Fruit fly (Drosophila melanogaster): ENCODE data around the gene CG7110.

The CG7110 gene

dm6 chr2L:13378488-13378964, 20.3 kb upstream of the CG7110 start, which contains the start of the genes CG9302 and beta'COP (continued):
- peak; percentile 75 for TF ChIP-seq kay (GFP tag; optimal IDR thresholded peaks at IDR 0.05)
- peak; percentile 52 for TF ChIP-seq Xrp1 (GFP tag; IDR thresholded peaks at IDR 0.05)
- no peak for TF ChIP-seq sqz (GFP tag; optimal IDR thresholded peaks at IDR 0.05)
- peak; percentile 88 for TF ChIP-seq CoRest (tag; optimal IDR thresholded peaks at IDR 0.05)
- TF ChIP-seq CG6765 (GFP tag; optimal IDR thresholded peaks at IDR 0.05): no peak
- no peak for TF ChIP-seq pnt (GFP tag; optimal IDR thresholded peaks at IDR 0.05)
- TF ChIP-seq CG10366 (GFP tag; IDR thresholded peaks at IDR 0.05): peak; percentile 41; the same call in 1 of the 2 replicates
- peak; percentile 73; the same call in 1 of the 2 replicates for TF ChIP-seq klu (GFP tag; IDR thresholded peaks at IDR 0.05)
- TF ChIP-seq CG15601 (tag; optimal IDR thresholded peaks at IDR 0.05): peak; percentile 68
- TF ChIP-seq abd-A (tag; optimal IDR thresholded peaks at IDR 0.05): no peak
- TF ChIP-seq nom (GFP tag; optimal IDR thresholded peaks at IDR 0.05): no peak
- peak; percentile 80 for TF ChIP-seq bcd (GFP tag; optimal IDR thresholded peaks at IDR 0.05)
- no peak for TF ChIP-seq Myb (GFP tag; optimal IDR thresholded peaks at IDR 0.05)
- TF ChIP-seq CG12155 (GFP tag; optimal IDR thresholded peaks at IDR 0.05): peak; percentile 77
- TF ChIP-seq az2 (GFP tag; optimal IDR thresholded peaks at IDR 0.05): peak; percentile 71
- TF ChIP-seq unc-4 (GFP tag; IDR thresholded peaks at IDR 0.05; ENCODE audit: partially characterized antibody): peak; percentile 71
- no peak for TF ChIP-seq D (optimal IDR thresholded peaks at IDR 0.05)
- TF ChIP-seq D (GFP tag; optimal IDR thresholded peaks at IDR 0.05): peak; percentile 32
- TF ChIP-seq MBD-R2 (GFP tag; IDR thresholded peaks at IDR 0.05): peak; percentile 66
- no peak for TF ChIP-seq Dek (tag; optimal IDR thresholded peaks at IDR 0.05)
- no peak for TF ChIP-seq CG8478 (optimal IDR thresholded peaks at IDR 0.05)
- TF ChIP-seq Mes4 (GFP tag; optimal IDR thresholded peaks at IDR 0.05): no peak
- TF ChIP-seq Camta (GFP tag; optimal IDR thresholded peaks at IDR 0.05): no peak
- TF ChIP-seq Bgb (GFP tag; IDR thresholded peaks at IDR 0.05; ENCODE audit: partially characterized antibody): peak; percentile 62
- peak; percentile 77 for TF ChIP-seq CG31441 (GFP tag; IDR thresholded peaks at IDR 0.05)
- no peak for TF ChIP-seq mirr (GFP tag; optimal IDR thresholded peaks at IDR 0.05)
- peak; percentile 47 for TF ChIP-seq pum (GFP tag; optimal IDR thresholded peaks at IDR 0.05)
- peak; percentile 81 for TF ChIP-seq slou (GFP tag; optimal IDR thresholded peaks at IDR 0.05)
- TF ChIP-seq CG17802 (tag; optimal IDR thresholded peaks at IDR 0.05): peak; percentile 16
- TF ChIP-seq CG17186 (GFP tag; optimal IDR thresholded peaks at IDR 0.05): peak; percentile 9
- TF ChIP-seq CG11085 (GFP tag; IDR thresholded peaks at IDR 0.05): peak; percentile 50; the same call in 1 of the 2 replicates
- TF ChIP-seq CG10565 (GFP tag; optimal IDR thresholded peaks at IDR 0.05): no peak
- no peak for TF ChIP-seq Mrtf (GFP tag; IDR thresholded peaks at IDR 0.05)
- TF ChIP-seq CG8765 (GFP tag; IDR thresholded peaks at IDR 0.05): peak; percentile 15; the same call in 1 of the 2 replicates
- no peak for TF ChIP-seq CG5953 (GFP tag; IDR thresholded peaks at IDR 0.05)
- peak; percentile 73 for TF ChIP-seq slbo (GFP tag; IDR thresholded peaks at IDR 0.05)
- peak; percentile 81 for TF ChIP-seq CG3281 (GFP tag; optimal IDR thresholded peaks at IDR 0.05)
- no peak for TF ChIP-seq sc (optimal IDR thresholded peaks at IDR 0.05)
- TF ChIP-seq sc (GFP tag; optimal IDR thresholded peaks at IDR 0.05): peak; percentile 39
- peak; percentile 49; the same call in 1 of the 4 replicates for TF ChIP-seq Gug (GFP tag; IDR thresholded peaks at IDR 0.05)
- TF ChIP-seq CG2712 (tag; optimal IDR thresholded peaks at IDR 0.05): peak; percentile 81
- TF ChIP-seq CG32767 (GFP tag; IDR thresholded peaks at IDR 0.05): 0 out of 2 replicates have a peak, but pooled peaks have one; percentile 39
- TF ChIP-seq CG10274 (GFP tag; optimal IDR thresholded peaks at IDR 0.05): no peak
- TF ChIP-seq scrt (GFP tag; optimal IDR thresholded peaks at IDR 0.05): peak; percentile 67
- TF ChIP-seq dmrt99B (tag; optimal IDR thresholded peaks at IDR 0.05): no peak
- TF ChIP-seq ken (GFP tag; IDR thresholded peaks at IDR 0.05): peak; percentile 71; the same call in 2 of the 3 replicates
- peak; percentile 82 for TF ChIP-seq CG17829 (tag; optimal IDR thresholded peaks at IDR 0.05)
- no peak for TF ChIP-seq BtbVII (GFP tag; optimal IDR thresholded peaks at IDR 0.05)
- TF ChIP-seq Bdp1 (GFP tag; optimal IDR thresholded peaks at IDR 0.05): peak; percentile 69
- TF ChIP-seq gce (GFP tag; IDR thresholded peaks at IDR 0.05): no peak
- TF ChIP-seq CG14441 (GFP tag; IDR thresholded peaks at IDR 0.05): peak; percentile 48
- TF ChIP-seq CG4360 (GFP tag; IDR thresholded peaks at IDR 0.05): no peak
